Worm (Caenorhabditis elegans) whole organism, mixed stage, embryonic: ENCODE data around the gene T19H5.7.
"Not testable (repeated sequence)": the region's sequence is repeated elsewhere in the genome, so short reads cannot be mapped to it uniquely, and the experiment has no call there.

Experiments used
- lin-13 ChIP-seq: fragments of 150-350 bp; optimal IDR thresholded peaks from 2 replicates; lab custom pipeline; 2014; ENCODE audit warnings: missing biosample characterization, missing genetic modification characterization
- mep-1 ChIP-seq: fragments of 150-350 bp; optimal IDR thresholded peaks from 2 replicates; lab custom pipeline; 2017; ENCODE audit warnings: missing biosample characterization, missing genetic modification reagents, missing genetic modification characterization, inconsistent platforms
- nhr-12 ChIP-seq: fragments of 150-350 bp; optimal IDR thresholded peaks from 2 replicates; lab custom pipeline; 2014; ENCODE audit warnings: missing biosample characterization, missing genetic modification characterization
- nhr-28 ChIP-seq: fragments of 150-350 bp; optimal IDR thresholded peaks from 2 replicates; lab custom pipeline; 2014; ENCODE audit warnings: missing biosample characterization, missing genetic modification characterization
- nhr-76 ChIP-seq: sonication (generic microtip); optimal IDR thresholded peaks from 2 replicates; lab custom pipeline; 2017; ENCODE audit warnings: missing biosample characterization, missing genetic modification characterization
- snpc-4 ChIP-seq: fragments of 150-350 bp; optimal IDR thresholded peaks from 2 replicates; lab custom pipeline; 2014; ENCODE audit warnings: missing biosample characterization, missing genetic modification characterization
- unc-39 ChIP-seq: fragments of 150-350 bp; optimal IDR thresholded peaks from 2 replicates; lab custom pipeline; 2014; ENCODE audit warnings: missing biosample characterization, missing genetic modification characterization

DNA sequence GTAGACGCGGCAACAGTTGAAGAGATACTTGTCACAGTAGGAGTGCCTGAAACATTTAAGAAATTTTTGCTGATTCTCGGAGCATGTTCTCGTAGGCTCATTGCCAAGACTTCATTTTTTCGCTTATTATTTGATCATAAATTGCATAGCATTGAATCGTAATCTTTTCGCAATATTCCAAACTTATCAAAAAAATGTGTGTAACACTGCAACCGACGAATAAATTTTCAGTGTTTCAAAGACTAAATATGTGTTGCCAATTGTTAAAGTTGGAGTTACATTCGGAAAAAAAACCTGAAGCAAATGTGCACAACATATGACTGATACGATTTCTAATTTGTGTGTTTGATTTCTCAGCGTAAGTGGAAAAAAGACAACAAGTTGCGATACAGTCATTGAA, 20.4 kb downstream of the T19H5.7 start, which contains the start of gene R09D1.14:
- TF ChIP-seq nhr-28, nhr-76, unc-39, lin-13, snpc-4, nhr-12, mep-1 (tag; lab: Kevin White, UChicago): not testable (repeated sequence)
